ENCODE assay signal across 1 fruit fly cellular context in genomic region chrX:11499454-11499853, dm6.
A peak's percentile ranks its signal among the peaks of the same experiment; 100 is the strongest.
TF ChIP-seq lines count a peak whose summit lies in the region.

No protein-coding gene starts in this region.

TF ChIP-seq in whole organism, embryonic, 481 proteins besides CTCF, POLR2A, EP300 and RAD21 (continued from another document and continues in another):
- TF ChIP-seq CG4707 (GFP tag; optimal IDR thresholded peaks at IDR 0.05; lab: Kevin White, UChicago) (peak; percentile 15), HLH4C (GFP tag; IDR thresholded peaks at IDR 0.05; lab: Robert Waterston, UW; ENCODE audit: partially characterized antibody) (no peak), BEAF-32 (GFP tag; optimal IDR thresholded peaks at IDR 0.05; lab: Kevin White, UChicago) (no peak), jing (GFP tag; optimal IDR thresholded peaks at IDR 0.05; lab: Kevin White, UChicago) (no peak), odd (GFP tag; optimal IDR thresholded peaks at IDR 0.05; lab: Kevin White, UChicago) (no peak), CG10565 (GFP tag; optimal IDR thresholded peaks at IDR 0.05; lab: Kevin White, UChicago) (no peak), CG30020 (tag; optimal IDR thresholded peaks at IDR 0.05; lab: Kevin White, UChicago) (no peak), rib (GFP tag; IDR thresholded peaks at IDR 0.05; lab: Robert Waterston, UW) (no peak), Ets65A (GFP tag; lab: Kevin White, UChicago) (peak; percentile 93), Hr3 (GFP tag; optimal IDR thresholded peaks at IDR 0.05; lab: Kevin White, UChicago) (no peak), CG10267 (tag; optimal IDR thresholded peaks at IDR 0.05; lab: Kevin White, UChicago) (no peak), ssp (GFP tag; IDR thresholded peaks at IDR 0.05; lab: Robert Waterston, UW) (peak; percentile 16; the same call in 1 of the 2 replicates), Spps (tag; optimal IDR thresholded peaks at IDR 0.05; lab: Kevin White, UChicago) (no peak), CG2712 (tag; optimal IDR thresholded peaks at IDR 0.05; lab: Kevin White, UChicago) (peak; percentile 31), CG8089 (GFP tag; optimal IDR thresholded peaks at IDR 0.05; lab: Kevin White, UChicago) (no peak), Ets97D (GFP tag; optimal IDR thresholded peaks at IDR 0.05; lab: Kevin White, UChicago) (no peak), grn (GFP tag; optimal IDR thresholded peaks at IDR 0.05; lab: Kevin White, UChicago) (no peak), CG10979 (tag; optimal IDR thresholded peaks at IDR 0.05; lab: Kevin White, UChicago) (peak; percentile 42), CG10543 (GFP tag; optimal IDR thresholded peaks at IDR 0.05; lab: Kevin White, UChicago) (no peak), Hmr (GFP tag; optimal IDR thresholded peaks at IDR 0.05; lab: Kevin White, UChicago) (no peak), sob (GFP tag; IDR thresholded peaks at IDR 0.05; lab: Robert Waterston, UW) (0 out of 2 replicates have a peak, but pooled peaks have one; percentile 13), Tbp (GFP tag; optimal IDR thresholded peaks at IDR 0.05; lab: Kevin White, UChicago) (no peak), B-H1 (GFP tag; IDR thresholded peaks at IDR 0.05; lab: Robert Waterston, UW) (no peak; the same call in 2 of the 3 replicates), Nf-YB (GFP tag; optimal IDR thresholded peaks at IDR 0.05; lab: Kevin White, UChicago) (no peak), lbe (GFP tag; optimal IDR thresholded peaks at IDR 0.05; lab: Kevin White, UChicago) (peak; percentile 39), Xrp1 (GFP tag; IDR thresholded peaks at IDR 0.05; lab: Robert Waterston, UW) (peak; percentile 63; the same call in 1 of the 2 replicates), CG10654 (GFP tag; optimal IDR thresholded peaks at IDR 0.05; lab: Kevin White, UChicago) (peak; percentile 36), CG12391 (tag; optimal IDR thresholded peaks at IDR 0.05; lab: Kevin White, UChicago) (peak; percentile 29), kni (GFP tag; optimal IDR thresholded peaks at IDR 0.05; lab: Kevin White, UChicago) (no peak), lov (optimal IDR thresholded peaks at IDR 0.05; lab: Kevin White, UChicago) (no peak), lov (GFP tag; IDR thresholded peaks at IDR 0.05; lab: Robert Waterston, UW) (no peak), CG15601 (tag; optimal IDR thresholded peaks at IDR 0.05; lab: Kevin White, UChicago) (peak; percentile 0), CG31224 (GFP tag; IDR thresholded peaks at IDR 0.05; lab: Robert Waterston, UW) (peak; percentile 14; the same call in 1 of the 2 replicates), Mes4 (GFP tag; optimal IDR thresholded peaks at IDR 0.05; lab: Kevin White, UChicago) (peak; percentile 35), Nf-YC (tag; optimal IDR thresholded peaks at IDR 0.05; lab: Kevin White, UChicago) (no peak), CG11093 (GFP tag; IDR thresholded peaks at IDR 0.05; lab: Robert Waterston, UW) (peak; percentile 42; the same call in 1 of the 3 replicates), CG17829 (tag; optimal IDR thresholded peaks at IDR 0.05; lab: Kevin White, UChicago) (peak; percentile 24), cwo (GFP tag; optimal IDR thresholded peaks at IDR 0.05; lab: Kevin White, UChicago) (no peak), nerfin-1 (tag; optimal IDR thresholded peaks at IDR 0.05; lab: Kevin White, UChicago) (no peak), CG15011 (GFP tag; optimal IDR thresholded peaks at IDR 0.05; lab: Kevin White, UChicago) (no peak), CG11696 (GFP tag; IDR thresholded peaks at IDR 0.05; lab: Robert Waterston, UW) (no peak), hb (GFP tag; IDR thresholded peaks at IDR 0.05; lab: Robert Waterston, UW; ENCODE audit: partially characterized antibody) (no peak), CG5180 (GFP tag; optimal IDR thresholded peaks at IDR 0.05; lab: Kevin White, UChicago) (no peak), CG11085 (GFP tag; IDR thresholded peaks at IDR 0.05; lab: Robert Waterston, UW) (no peak; the same call in 1 of the 2 replicates), row (GFP tag; IDR thresholded peaks at IDR 0.05; lab: Robert Waterston, UW) (peak; percentile 59), CG16863 (GFP tag; optimal IDR thresholded peaks at IDR 0.05; lab: Kevin White, UChicago) (no peak), Fer1 (GFP tag; optimal IDR thresholded peaks at IDR 0.05; lab: Kevin White, UChicago) (no peak), Doc3 (GFP tag; IDR thresholded peaks at IDR 0.05; lab: Robert Waterston, UW; ENCODE audit: partially characterized antibody) (no peak), CG32772 (GFP tag; IDR thresholded peaks at IDR 0.05; lab: Robert Waterston, UW) (peak; percentile 54), CG5245 (GFP tag; optimal IDR thresholded peaks at IDR 0.05; lab: Kevin White, UChicago) (peak; percentile 27), CG11398 (GFP tag; optimal IDR thresholded peaks at IDR 0.05; lab: Kevin White, UChicago) (no peak), CG12942 (GFP tag; optimal IDR thresholded peaks at IDR 0.05; lab: Kevin White, UChicago) (peak; percentile 3), Lhr (GFP tag; optimal IDR thresholded peaks at IDR 0.05; lab: Kevin White, UChicago) (no peak), fd102C (GFP tag; optimal IDR thresholded peaks at IDR 0.05; lab: Kevin White, UChicago) (no peak), ara (GFP tag; IDR thresholded peaks at IDR 0.05; lab: Robert Waterston, UW) (peak; percentile 56; the same call in 1 of the 2 replicates), MESR4 (GFP tag; optimal IDR thresholded peaks at IDR 0.05; lab: Kevin White, UChicago) (no peak), dan (GFP tag; IDR thresholded peaks at IDR 0.05; lab: Robert Waterston, UW) (no peak), maf-S (GFP tag; optimal IDR thresholded peaks at IDR 0.05; lab: Kevin White, UChicago) (no peak), mam (GFP tag; optimal IDR thresholded peaks at IDR 0.05; lab: Kevin White, UChicago) (peak; percentile 26), abd-A (tag; optimal IDR thresholded peaks at IDR 0.05; lab: Kevin White, UChicago) (no peak), CG6813 (GFP tag; optimal IDR thresholded peaks at IDR 0.05; lab: Kevin White, UChicago) (no peak), CG2875 (GFP tag; optimal IDR thresholded peaks at IDR 0.05; lab: Kevin White, UChicago) (no peak), gem (tag; optimal IDR thresholded peaks at IDR 0.05; lab: Kevin White, UChicago) (peak; percentile 47), Deaf1 (tag; optimal IDR thresholded peaks at IDR 0.05; lab: Kevin White, UChicago) (no peak), run (tag; optimal IDR thresholded peaks at IDR 0.05; lab: Kevin White, UChicago) (no peak), tio (GFP tag; optimal IDR thresholded peaks at IDR 0.05; lab: Kevin White, UChicago) (peak; percentile 37), Optix (GFP tag; IDR thresholded peaks at IDR 0.05; lab: Robert Waterston, UW) (0 out of 3 replicates have a peak, but pooled peaks have one; percentile 16), hkb (optimal IDR thresholded peaks at IDR 0.05; lab: Kevin White, UChicago) (no peak), hkb (GFP tag; IDR thresholded peaks at IDR 0.05; lab: Robert Waterston, UW) (peak; percentile 51; the same call in 1 of the 2 replicates), bbx (GFP tag; IDR thresholded peaks at IDR 0.05; lab: Robert Waterston, UW; ENCODE audit: partially characterized antibody) (no peak), D (optimal IDR thresholded peaks at IDR 0.05; lab: Kevin White, UChicago) (no peak), D (GFP tag; optimal IDR thresholded peaks at IDR 0.05; lab: Kevin White, UChicago) (no peak), D19B (GFP tag; optimal IDR thresholded peaks at IDR 0.05; lab: Kevin White, UChicago) (no peak), CG33213 (GFP tag; optimal IDR thresholded peaks at IDR 0.05; lab: Kevin White, UChicago) (peak; percentile 2), Pdp1 (GFP tag; optimal IDR thresholded peaks at IDR 0.05; lab: Kevin White, UChicago) (peak; percentile 20 to 43), Sry-δ (GFP tag; optimal IDR thresholded peaks at IDR 0.05; lab: Kevin White, UChicago) (peak; percentile 11), CG2678 (tag; optimal IDR thresholded peaks at IDR 0.05; lab: Kevin White, UChicago) (peak; percentile 47), HLH3B (GFP tag; IDR thresholded peaks at IDR 0.05; lab: Robert Waterston, UW) (peak; percentile 39; the same call in 1 of the 2 replicates), fd64A (GFP tag; optimal IDR thresholded peaks at IDR 0.05; lab: Kevin White, UChicago) (no peak), CG14860 (GFP tag; IDR thresholded peaks at IDR 0.05; lab: Robert Waterston, UW; ENCODE audit: partially characterized antibody) (no peak), ATbp (GFP tag; optimal IDR thresholded peaks at IDR 0.05; lab: Kevin White, UChicago) (peak; percentile 73), CG10366 (GFP tag; IDR thresholded peaks at IDR 0.05; lab: Robert Waterston, UW) (peak; percentile 33; the same call in 1 of the 2 replicates), CG43689 (GFP tag; IDR thresholded peaks at IDR 0.05; lab: Robert Waterston, UW) (no peak), Hmx (GFP tag; optimal IDR thresholded peaks at IDR 0.05; lab: Kevin White, UChicago) (no peak), CG6175 (GFP tag; IDR thresholded peaks at IDR 0.05; lab: Robert Waterston, UW) (no peak), CG4854 (GFP tag; optimal IDR thresholded peaks at IDR 0.05; lab: Kevin White, UChicago) (no peak), slp2 (GFP tag; optimal IDR thresholded peaks at IDR 0.05; lab: Kevin White, UChicago) (peak; percentile 24), CG13624 (GFP tag; optimal IDR thresholded peaks at IDR 0.05; lab: Kevin White, UChicago) (no peak), lmd (GFP tag; IDR thresholded peaks at IDR 0.05; lab: Robert Waterston, UW) (peak; percentile 51), vnd (GFP tag; IDR thresholded peaks at IDR 0.05; lab: Robert Waterston, UW; ENCODE audit: partially characterized antibody) (no peak), ci (GFP tag; IDR thresholded peaks at IDR 0.05; lab: Robert Waterston, UW) (peak; percentile 80), CG1792 (GFP tag; optimal IDR thresholded peaks at IDR 0.05; lab: Kevin White, UChicago) (no peak), zfh1 (GFP tag; IDR thresholded peaks at IDR 0.05; lab: Robert Waterston, UW) (peak; percentile 61; the same call in 2 of the 3 replicates), Hey (tag; optimal IDR thresholded peaks at IDR 0.05; lab: Kevin White, UChicago) (no peak), ato (GFP tag; IDR thresholded peaks at IDR 0.05; lab: Robert Waterston, UW; ENCODE audit: partially characterized antibody) (no peak), Xbp1 (GFP tag; optimal IDR thresholded peaks at IDR 0.05; lab: Kevin White, UChicago) (peak; percentile 60), ERR (GFP tag; optimal IDR thresholded peaks at IDR 0.05; lab: Kevin White, UChicago) (no peak), CG8944 (GFP tag; optimal IDR thresholded peaks at IDR 0.05; lab: Kevin White, UChicago) (no peak), CG6791 (GFP tag; IDR thresholded peaks at IDR 0.05; lab: Robert Waterston, UW; ENCODE audit: partially characterized antibody) (no peak), inv (GFP tag; IDR thresholded peaks at IDR 0.05; lab: Robert Waterston, UW; ENCODE audit: partially characterized antibody) (no peak), CG16779 (GFP tag; IDR thresholded peaks at IDR 0.05; lab: Robert Waterston, UW) (no peak), ken (GFP tag; IDR thresholded peaks at IDR 0.05; lab: Robert Waterston, UW) (0 out of 3 replicates have a peak, but pooled peaks have one; percentile 60), CG12219 (GFP tag; optimal IDR thresholded peaks at IDR 0.05; lab: Kevin White, UChicago) (peak; percentile 43), Dip3 (GFP tag; optimal IDR thresholded peaks at IDR 0.05; lab: Kevin White, UChicago) (peak; percentile 14), CG6254 (GFP tag; optimal IDR thresholded peaks at IDR 0.05; lab: Kevin White, UChicago) (no peak), chn (GFP tag; optimal IDR thresholded peaks at IDR 0.05; lab: Kevin White, UChicago) (peak; percentile 30), wdn (GFP tag; IDR thresholded peaks at IDR 0.05; lab: Robert Waterston, UW) (no peak), tin (GFP tag; optimal IDR thresholded peaks at IDR 0.05; lab: Kevin White, UChicago) (peak; percentile 42), Lpt (GFP tag; optimal IDR thresholded peaks at IDR 0.05; lab: Kevin White, UChicago) (no peak), pnt (GFP tag; optimal IDR thresholded peaks at IDR 0.05; lab: Kevin White, UChicago) (peak; percentile 59), h (optimal IDR thresholded peaks at IDR 0.05; lab: Kevin White, UChicago) (no peak), slbo (GFP tag; IDR thresholded peaks at IDR 0.05; lab: Robert Waterston, UW) (peak; percentile 61), dati (GFP tag; IDR thresholded peaks at IDR 0.05; lab: Robert Waterston, UW) (no peak), CG7839 (tag; optimal IDR thresholded peaks at IDR 0.05; lab: Kevin White, UChicago) (peak; percentile 43), Gug (GFP tag; IDR thresholded peaks at IDR 0.05; lab: Robert Waterston, UW) (peak; percentile 53; the same call in 3 of the 4 replicates), ranshi (GFP tag; IDR thresholded peaks at IDR 0.05; lab: Robert Waterston, UW) (peak; percentile 55; the same call in 1 of the 2 replicates), tgo (GFP tag; IDR thresholded peaks at IDR 0.05; lab: Robert Waterston, UW) (no peak), gro (GFP tag; optimal IDR thresholded peaks at IDR 0.05; lab: Kevin White, UChicago) (no peak), CG17802 (tag; optimal IDR thresholded peaks at IDR 0.05; lab: Kevin White, UChicago) (peak; percentile 23), Rx (GFP tag; IDR thresholded peaks at IDR 0.05; lab: Robert Waterston, UW) (0 out of 2 replicates have a peak, but pooled peaks have one; percentile 41), ftz-f1 (GFP tag; optimal IDR thresholded peaks at IDR 0.05; lab: Kevin White, UChicago) (no peak), ac (GFP tag; optimal IDR thresholded peaks at IDR 0.05; lab: Kevin White, UChicago) (no peak), CG8290 (GFP tag; optimal IDR thresholded peaks at IDR 0.05; lab: Kevin White, UChicago) (no peak), CG8290 (tag; optimal IDR thresholded peaks at IDR 0.05; lab: Kevin White, UChicago) (peak in 1 of 2 experiments; percentile 62), wor (GFP tag; IDR thresholded peaks at IDR 0.05; lab: Robert Waterston, UW) (0 out of 2 replicates have a peak, but pooled peaks have one; percentile 27), CG18764 (GFP tag; optimal IDR thresholded peaks at IDR 0.05; lab: Kevin White, UChicago) (peak; percentile 18), stwl (tag; optimal IDR thresholded peaks at IDR 0.05; lab: Kevin White, UChicago) (no peak), CG4617 (GFP tag; optimal IDR thresholded peaks at IDR 0.05; lab: Kevin White, UChicago; ENCODE audit: borderline replicate concordance) (peak; percentile 10), CG1603 (tag; optimal IDR thresholded peaks at IDR 0.05; lab: Kevin White, UChicago) (peak; percentile 64), CG9727 (GFP tag; optimal IDR thresholded peaks at IDR 0.05; lab: Kevin White, UChicago) (no peak), CG8281 (tag; optimal IDR thresholded peaks at IDR 0.05; lab: Kevin White, UChicago) (no peak), CG17612 (GFP tag; IDR thresholded peaks at IDR 0.05; lab: Robert Waterston, UW) (no peak)
